Worm (Caenorhabditis elegans): ENCODE results near the gene W02H5.19.
A peak's percentile ranks its signal among the peaks of the same experiment; 100 is the strongest.

W02H5.19 gene

ce11 chrV:2608352-2608751 is 30.3 kb upstream of the W02H5.19 start, which contains the start of gene acr-17:
Gene acr-17 (plus strand): TSS chrV:2608652.
- TF ChIP-seq fos-1 (tag; optimal IDR thresholded peaks at IDR 0.05) (no peak), snpc-4 (tag; optimal IDR thresholded peaks at IDR 0.05) (no peak), mep-1 (tag; optimal IDR thresholded peaks at IDR 0.05) (no peak), nhr-47 (tag; optimal IDR thresholded peaks at IDR 0.05) (no peak), pqm-1 (tag; optimal IDR thresholded peaks at IDR 0.05) (no peak)

- no peak for TF ChIP-seq mef-2 (tag; optimal IDR thresholded peaks at IDR 0.05)
- TF ChIP-seq mab-9 (GFP tag; IDR thresholded peaks at IDR 0.05) = no peak
- peak; percentile 59 for TF ChIP-seq blmp-1 (tag; optimal IDR thresholded peaks at IDR 0.05)
- no peak for TF ChIP-seq nhr-76 (tag; optimal IDR thresholded peaks at IDR 0.05)
- no peak for TF ChIP-seq nhr-11 (tag; optimal IDR thresholded peaks at IDR 0.05)
- TF ChIP-seq fkh-10 (GFP tag; optimal IDR thresholded peaks at IDR 0.05) = no peak
- TF ChIP-seq snpc-4 (tag; optimal IDR thresholded peaks at IDR 0.05) = no peak
- peak; percentile 94 for TF ChIP-seq nhr-85 (tag)
- TF ChIP-seq ets-5 (GFP tag; IDR thresholded peaks at IDR 0.05) = no peak
- peak; percentile 82 for TF ChIP-seq lin-14 (GFP tag; optimal IDR thresholded peaks at IDR 0.05)
- no peak for TF ChIP-seq zag-1 (tag; optimal IDR thresholded peaks at IDR 0.05)
- no peak for TF ChIP-seq pag-3 (tag; optimal IDR thresholded peaks at IDR 0.05; ENCODE audit: borderline replicate concordance, insufficient read depth)
- peak; percentile 5 to 29 for TF ChIP-seq lsy-2 (tag; optimal IDR thresholded peaks at IDR 0.05)
- no peak for TF ChIP-seq hlh-17 (GFP tag; optimal IDR thresholded peaks at IDR 0.05; ENCODE audit: borderline replicate concordance)
- no peak for TF ChIP-seq pax-3 (tag; optimal IDR thresholded peaks at IDR 0.05)
- TF ChIP-seq fkh-8 (tag; optimal IDR thresholded peaks at IDR 0.05) = no peak
- TF ChIP-seq ces-1 (GFP tag; optimal IDR thresholded peaks at IDR 0.05) = no peak
- no peak for TF ChIP-seq ceh-90 (tag; optimal IDR thresholded peaks at IDR 0.05)
- no peak for TF ChIP-seq egl-27 (tag; optimal IDR thresholded peaks at IDR 0.05)
- TF ChIP-seq sup-37 (GFP tag; optimal IDR thresholded peaks at IDR 0.05) = no peak
- no peak for TF ChIP-seq unc-98 (GFP tag; IDR thresholded peaks at IDR 0.05)
- peak; percentile 58 for TF ChIP-seq rnt-1 (tag; optimal IDR thresholded peaks at IDR 0.05)
- TF ChIP-seq ceh-8 (GFP tag; optimal IDR thresholded peaks at IDR 0.05) = no peak
- TF ChIP-seq unc-62 (GFP tag; optimal IDR thresholded peaks at IDR 0.05) = no peak
- peak; percentile 56 for TF ChIP-seq tbx-2 (tag; optimal IDR thresholded peaks at IDR 0.05)
- TF ChIP-seq sptf-1 (tag; optimal IDR thresholded peaks at IDR 0.05) = no peak
- no peak for TF ChIP-seq C16A3.4 (tag; optimal IDR thresholded peaks at IDR 0.05)
- TF ChIP-seq unc-86 (tag; optimal IDR thresholded peaks at IDR 0.05) = no peak
- TF ChIP-seq ceh-82 (tag; optimal IDR thresholded peaks at IDR 0.05) = no peak
- peak; percentile 38 to 69 for TF ChIP-seq lin-35 (GFP tag; optimal IDR thresholded peaks at IDR 0.05)
- peak; percentile 80 for TF ChIP-seq snu-23 (GFP tag; optimal IDR thresholded peaks at IDR 0.05)
- peak; percentile 60 for TF ChIP-seq nhr-90 (tag; optimal IDR thresholded peaks at IDR 0.05; ENCODE audit: poor library complexity)
- no peak for TF ChIP-seq ztf-4 (tag; optimal IDR thresholded peaks at IDR 0.05)
- no peak for TF ChIP-seq ama-1 (optimal IDR thresholded peaks at IDR 0.05)
- no peak for TF ChIP-seq fos-1 (tag; optimal IDR thresholded peaks at IDR 0.05)
- TF ChIP-seq alr-1 (tag; optimal IDR thresholded peaks at IDR 0.05; ENCODE audit: borderline replicate concordance) = no peak
- TF ChIP-seq lin-13 (GFP tag; optimal IDR thresholded peaks at IDR 0.05) = peak; percentile 12
- peak; percentile 47 to 58 for TF ChIP-seq efl-1 (optimal IDR thresholded peaks at IDR 0.05)
- peak; percentile 44 to 93 for TF ChIP-seq efl-1 (GFP tag; optimal IDR thresholded peaks at IDR 0.05 in 1 of 2)
- TF ChIP-seq nhr-47 (tag; optimal IDR thresholded peaks at IDR 0.05) = no peak
- TF ChIP-seq F16B12.6 (tag; optimal IDR thresholded peaks at IDR 0.05) = peak; percentile 3
- TF ChIP-seq pqm-1 (tag; optimal IDR thresholded peaks at IDR 0.05) = no peak
- TF ChIP-seq aly-2 (tag; optimal IDR thresholded peaks at IDR 0.05) = no peak
- no peak for TF ChIP-seq unc-30 (tag; optimal IDR thresholded peaks at IDR 0.05)
- peak; percentile 52 for TF ChIP-seq mep-1 (tag; optimal IDR thresholded peaks at IDR 0.05)
- TF ChIP-seq zip-4 (GFP tag; optimal IDR thresholded peaks at IDR 0.05) = no peak
- peak; percentile 95 for TF ChIP-seq nhr-71 (tag; optimal IDR thresholded peaks at IDR 0.05)
- TF ChIP-seq sox-4 (tag; optimal IDR thresholded peaks at IDR 0.05) = no peak
- peak in 1 of 6 experiments; percentile 38 for TF ChIP-seq elt-3 (tag; optimal IDR thresholded peaks at IDR 0.05)
- no peak for TF ChIP-seq nhr-237 (tag; optimal IDR thresholded peaks at IDR 0.05)
These were observed 23.6 kb upstream of the W02H5.19 start, which contains the start of gene F53E10.1 for ce11 chrV:2614986-2615687. Gene F53E10.1 (plus strand): TSS chrV:2615310.
